Worm (Caenorhabditis elegans) whole organism, young adult: ENCODE results near the gene F58E6.4.

ENCODE experiments used
- C17E4.6 ChIP-seq: fragments of 200-800 bp; sonication (Bioruptor generic); IDR thresholded peaks from 2 replicates; pipeline ENCODE4 v1.3.6; 2022; ENCODE audit warnings: missing genetic modification reagents, missing genetic modification characterization, missing compliant biosample characterization
- F39B2.1 ChIP-seq: fragments of 200-800 bp; sonication (Bioruptor generic); IDR thresholded peaks from 2 replicates; pipeline ENCODE4 v1.3.6; 2022; ENCODE audit warnings: missing genetic modification reagents, missing genetic modification characterization, missing compliant biosample characterization
- Y67H2A.10 ChIP-seq: fragments of 200-800 bp; sonication (Bioruptor generic); conservative IDR thresholded peaks from 2 replicates; pipeline ENCODE4 v1.3.6; 2022; ENCODE audit warnings: missing genetic modification reagents, missing genetic modification characterization, missing compliant biosample characterization
- hlh-26 ChIP-seq: fragments of 200-800 bp; sonication (Bioruptor generic); conservative IDR thresholded peaks from 2 replicates; pipeline ENCODE4 v1.3.6; 2022; ENCODE audit warnings: missing genetic modification reagents, missing genetic modification characterization, missing compliant biosample characterization
- mel-28 ChIP-seq: sonication (generic microtip); optimal IDR thresholded peaks from 2 replicates; lab custom pipeline; 2016; ENCODE audit warnings: borderline replicate concordance, mild to moderate bottlenecking, missing genetic modification characterization, missing compliant biosample characterization
- pha-4 ChIP-seq: fragments of 150-350 bp; sonication (generic microtip); optimal IDR thresholded peaks from 2 replicates; lab custom pipeline; 2014; ENCODE audit warnings: missing biosample characterization, missing genetic modification reagents, missing genetic modification characterization
- rec-8 ChIP-seq, 2 experiments: sonication (generic microtip); optimal IDR thresholded peaks; 2 replicates each; lab custom pipeline; 2016; ENCODE audit warnings: mild to moderate bottlenecking in 2 of 2, missing genetic modification characterization in 2 of 2, missing genetic modification reagents in 2 of 2, missing genotype in 2 of 2, missing biosample characterization in 1 of 2, missing compliant biosample characterization in 1 of 2, moderate library complexity in 1 of 2
- ztf-22 ChIP-seq: fragments of 200-800 bp; sonication (Bioruptor generic); optimal IDR thresholded peaks from 2 replicates; lab custom pipeline; 2018; ENCODE audit warnings: mild to moderate bottlenecking, missing genetic modification characterization, moderate library complexity, missing compliant biosample characterization

DNA sequence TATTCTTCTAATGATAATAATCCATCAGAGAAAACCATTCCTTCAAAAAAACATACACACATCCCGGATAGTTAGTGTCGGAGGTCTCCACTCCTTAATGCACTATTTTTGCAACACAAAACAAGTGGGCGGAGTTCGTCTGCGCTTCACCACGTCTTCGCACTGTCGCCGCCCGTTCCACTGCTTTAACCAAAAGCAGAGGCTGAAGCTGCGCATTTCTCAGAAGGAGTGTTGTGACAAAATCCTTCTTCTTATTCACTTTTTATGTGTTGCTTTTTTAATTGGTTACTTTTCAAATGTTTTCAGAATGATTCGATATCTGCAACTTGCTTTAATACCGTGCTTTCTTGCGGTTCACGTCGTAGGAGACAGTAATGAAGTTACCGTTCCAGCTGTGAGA, 5.3 kb downstream of the F58E6.4 start, which contains the start of gene F58E6.13:
- TF ChIP-seq C17E4.6 (GFP tag; lab: Robert Waterston, UW) (no peak), mel-28 (no peak), Y67H2A.10 (GFP tag; lab: Robert Waterston, UW) (no peak), pha-4 (tag; lab: Kevin White, UChicago) (no peak), ztf-22 (GFP tag; lab: Kevin White, UChicago) (no peak), hlh-26 (GFP tag; lab: Robert Waterston, UW) (no peak), F39B2.1 (no peak), rec-8 (tag; optimal IDR thresholded peaks at IDR 0.05; lab: Kevin White, UChicago) (no peak)
